Fruit fly (Drosophila melanogaster): ENCODE data around the gene CG31088.

Gene CG31088

DNA sequence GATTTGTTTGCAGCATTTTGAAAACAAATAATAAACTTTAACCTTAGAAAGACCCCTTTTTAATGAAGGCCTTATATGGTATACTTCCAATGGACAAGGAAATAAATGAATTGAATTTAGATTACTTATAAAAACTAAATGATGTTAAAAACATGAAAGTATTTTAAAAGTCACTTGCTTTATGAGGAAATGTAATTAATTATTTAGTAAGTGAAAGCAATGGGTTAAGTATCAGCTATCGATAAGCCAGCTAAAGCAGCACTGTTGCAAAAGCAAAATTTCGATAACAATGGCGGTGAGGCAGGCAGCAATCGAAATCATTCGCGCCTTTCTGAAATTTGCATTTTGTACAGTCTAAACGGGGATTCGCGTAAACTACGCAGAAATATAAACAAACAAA, 14.4 kb upstream of the CG31088 start, which contains the start of the genes CG32856 and Rbf2 (continued):
- TF ChIP-seq CG13287 (GFP tag; IDR thresholded peaks at IDR 0.05; ENCODE audit: partially characterized antibody) (peak; percentile 84), C15 (GFP tag; IDR thresholded peaks at IDR 0.05) (no peak), CG3726 (GFP tag; IDR thresholded peaks at IDR 0.05) (no peak), CG8290 (GFP tag; optimal IDR thresholded peaks at IDR 0.05) (peak; percentile 59), CG8290 (tag; optimal IDR thresholded peaks at IDR 0.05) (peak in 1 of 2 experiments; percentile 82), CG7745 (tag; optimal IDR thresholded peaks at IDR 0.05) (no peak), CG7963 (GFP tag; IDR thresholded peaks at IDR 0.05; ENCODE audit: partially characterized antibody) (peak; percentile 90), Dref (GFP tag; IDR thresholded peaks at IDR 0.05) (peak; percentile 97), Kr (GFP tag; optimal IDR thresholded peaks at IDR 0.05) (peak; percentile 27), CG31388 (GFP tag; optimal IDR thresholded peaks at IDR 0.05) (no peak), klu (GFP tag; IDR thresholded peaks at IDR 0.05) (no peak), Nf-YC (tag; optimal IDR thresholded peaks at IDR 0.05) (peak; percentile 11), seq (GFP tag; IDR thresholded peaks at IDR 0.05) (peak; percentile 65; the same call in 1 of the 2 replicates), Hmx (GFP tag; optimal IDR thresholded peaks at IDR 0.05) (no peak), tll (GFP tag; optimal IDR thresholded peaks at IDR 0.05) (peak in 1 of 2 experiments; percentile 14), gro (GFP tag; optimal IDR thresholded peaks at IDR 0.05) (peak; percentile 15), gem (tag; optimal IDR thresholded peaks at IDR 0.05) (peak; percentile 95), dati (GFP tag; IDR thresholded peaks at IDR 0.05) (no peak), sisA (GFP tag; IDR thresholded peaks at IDR 0.05) (no peak), MTF-1 (GFP tag; optimal IDR thresholded peaks at IDR 0.05; ENCODE audit: borderline replicate concordance) (no peak), mld (GFP tag; IDR thresholded peaks at IDR 0.05; ENCODE audit: partially characterized antibody) (peak; percentile 87), emc (GFP tag; optimal IDR thresholded peaks at IDR 0.05) (peak; percentile 16), otp (GFP tag; IDR thresholded peaks at IDR 0.05) (no peak; the same call in 2 of the 3 replicates), Deaf1 (tag; optimal IDR thresholded peaks at IDR 0.05) (no peak), esg (GFP tag; conservative IDR thresholded peaks at IDR 0.05) (peak; percentile 87), btn (GFP tag; optimal IDR thresholded peaks at IDR 0.05) (no peak), Rfx (GFP tag; IDR thresholded peaks at IDR 0.05) (peak; percentile 75), ttk (GFP tag; IDR thresholded peaks at IDR 0.05) (no peak), nom (GFP tag; optimal IDR thresholded peaks at IDR 0.05) (peak; percentile 5), cas (GFP tag; IDR thresholded peaks at IDR 0.05) (peak; percentile 50; the same call in 1 of the 2 replicates), tio (GFP tag; optimal IDR thresholded peaks at IDR 0.05) (no peak), slou (GFP tag; optimal IDR thresholded peaks at IDR 0.05) (peak; percentile 74), Sry-δ (GFP tag; optimal IDR thresholded peaks at IDR 0.05) (peak; percentile 75), maf-S (GFP tag; optimal IDR thresholded peaks at IDR 0.05) (peak; percentile 74), Meics (GFP tag; optimal IDR thresholded peaks at IDR 0.05) (peak; percentile 67), stc (GFP tag; IDR thresholded peaks at IDR 0.05) (no peak), Ets97D (GFP tag; optimal IDR thresholded peaks at IDR 0.05) (peak; percentile 90), CG16779 (GFP tag; IDR thresholded peaks at IDR 0.05) (no peak), jigr1 (GFP tag; IDR thresholded peaks at IDR 0.05) (no peak; the same call in 2 of the 3 replicates), Hey (tag; optimal IDR thresholded peaks at IDR 0.05) (no peak), ems (GFP tag; optimal IDR thresholded peaks at IDR 0.05) (peak; percentile 9), CG10654 (GFP tag; optimal IDR thresholded peaks at IDR 0.05) (peak; percentile 37), toy (GFP tag; IDR thresholded peaks at IDR 0.05) (no peak), H2.0 (GFP tag; IDR thresholded peaks at IDR 0.05) (peak; percentile 86), CG3847 (GFP tag; IDR thresholded peaks at IDR 0.05) (peak; percentile 91), CG2678 (tag; optimal IDR thresholded peaks at IDR 0.05) (no peak), ash1 (GFP tag; optimal IDR thresholded peaks at IDR 0.05) (no peak), Blimp-1 (GFP tag; optimal IDR thresholded peaks at IDR 0.05) (peak; percentile 42), chinmo (GFP tag; IDR thresholded peaks at IDR 0.05; ENCODE audit: partially characterized antibody) (0 out of 4 replicates have a peak, but pooled peaks have one; percentile 68), Lhr (GFP tag; optimal IDR thresholded peaks at IDR 0.05) (no peak), Hr39 (optimal IDR thresholded peaks at IDR 0.05) (no peak), ara (GFP tag; IDR thresholded peaks at IDR 0.05) (no peak)
